Worm (Caenorhabditis elegans): Measurements from ENCODE around the gene T10B5.10.

T10B5.10 gene

ce11 chrV:1868025-1868424 lies 11.9 kb upstream of the T10B5.10 start:
- TF ChIP-seq ztf-11 (tag; optimal IDR thresholded peaks at IDR 0.05) (no peak), pqm-1 (tag; optimal IDR thresholded peaks at IDR 0.05) (no peak), ceh-9 (tag; optimal IDR thresholded peaks at IDR 0.05) (no peak), lin-39 (tag; optimal IDR thresholded peaks at IDR 0.05) (no peak), nhr-25 (tag; optimal IDR thresholded peaks at IDR 0.05) (no peak), nhr-11 (tag; optimal IDR thresholded peaks at IDR 0.05) (no peak)

ce11 chrV:1864997-1865396 lies 8.9 kb upstream of the T10B5.10 start:
- TF ChIP-seq nfya-1 (tag; optimal IDR thresholded peaks at IDR 0.05; ENCODE audit: insufficient read depth), result peak; percentile 99
- TF ChIP-seq ztf-4 (tag; optimal IDR thresholded peaks at IDR 0.05), result no peak

DNA sequence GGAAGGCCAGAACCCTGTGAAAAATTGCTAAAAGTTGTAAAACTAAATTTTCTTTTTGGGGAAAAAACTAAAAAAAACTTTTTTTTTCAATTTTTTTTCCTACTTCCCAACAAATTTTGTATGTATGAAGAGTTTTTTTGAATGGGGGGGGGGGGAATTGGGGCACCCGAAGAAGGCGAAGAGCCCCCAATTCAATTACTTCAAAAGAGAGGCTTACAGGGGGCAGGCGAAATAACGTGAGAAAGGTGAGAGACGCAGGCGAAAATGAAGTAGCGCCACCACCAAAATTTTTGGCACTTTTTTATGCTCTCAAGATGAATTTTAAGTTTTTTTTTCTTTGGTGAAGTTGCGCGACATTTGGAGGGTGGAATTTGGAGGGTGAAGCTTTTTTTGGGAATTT lies 6.9 kb upstream of the T10B5.10 start:
- TF ChIP-seq ceh-28 (tag; optimal IDR thresholded peaks at IDR 0.05) (no peak), ceh-82 (tag; optimal IDR thresholded peaks at IDR 0.05) (no peak), egl-5 (tag; optimal IDR thresholded peaks at IDR 0.05) (no peak), egl-27 (tag; optimal IDR thresholded peaks at IDR 0.05) (no peak), nhr-23 (tag; optimal IDR thresholded peaks at IDR 0.05) (no peak), zag-1 (tag; optimal IDR thresholded peaks at IDR 0.05) (no peak), elt-2 (tag; optimal IDR thresholded peaks at IDR 0.05) (no peak), lin-15B (tag; optimal IDR thresholded peaks at IDR 0.05) (no peak)

DNA sequence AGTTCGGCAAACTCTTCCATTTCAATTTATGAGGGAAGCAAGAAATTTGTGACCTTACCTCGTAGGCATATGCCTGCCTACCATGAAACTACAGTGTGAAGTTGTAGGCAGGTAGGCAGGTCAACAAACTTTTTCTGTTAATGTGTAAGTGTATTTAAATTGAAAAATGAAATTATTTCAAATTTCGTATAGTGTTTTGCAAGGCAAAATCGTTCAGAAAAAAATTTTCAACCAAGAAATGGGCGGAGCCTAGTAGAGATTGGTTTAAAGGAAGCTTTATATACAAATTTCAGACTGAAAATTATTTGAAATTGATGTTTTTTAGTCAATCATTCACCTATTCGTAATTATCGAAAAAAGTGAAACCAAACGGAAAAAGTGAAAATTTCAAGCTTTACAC lies 1.8 kb upstream of the T10B5.10 start:
- TF ChIP-seq egl-27 (tag; optimal IDR thresholded peaks at IDR 0.05), result no peak
- TF ChIP-seq ceh-82 (tag; optimal IDR thresholded peaks at IDR 0.05), result no peak
- no peak for TF ChIP-seq nhr-11 (tag; optimal IDR thresholded peaks at IDR 0.05)
- TF ChIP-seq lsy-12 (tag; optimal IDR thresholded peaks at IDR 0.05), result no peak
- TF ChIP-seq zag-1 (tag; optimal IDR thresholded peaks at IDR 0.05), result no peak
- TF ChIP-seq ceh-9 (tag; optimal IDR thresholded peaks at IDR 0.05), result no peak
- no peak for TF ChIP-seq R02D3.7 (tag; optimal IDR thresholded peaks at IDR 0.05)
- no peak for TF ChIP-seq fkh-2 (tag; optimal IDR thresholded peaks at IDR 0.05)
- no peak for TF ChIP-seq nhr-12 (tag; optimal IDR thresholded peaks at IDR 0.05)
- no peak for TF ChIP-seq nhr-67 (tag; optimal IDR thresholded peaks at IDR 0.05)
- TF ChIP-seq nhr-23 (tag; optimal IDR thresholded peaks at IDR 0.05), result no peak
- TF ChIP-seq ceh-28 (tag; optimal IDR thresholded peaks at IDR 0.05), result no peak
- no peak for TF ChIP-seq fkh-10 (GFP tag; optimal IDR thresholded peaks at IDR 0.05)
- TF ChIP-seq ceh-16 (tag; optimal IDR thresholded peaks at IDR 0.05), result no peak

DNA sequence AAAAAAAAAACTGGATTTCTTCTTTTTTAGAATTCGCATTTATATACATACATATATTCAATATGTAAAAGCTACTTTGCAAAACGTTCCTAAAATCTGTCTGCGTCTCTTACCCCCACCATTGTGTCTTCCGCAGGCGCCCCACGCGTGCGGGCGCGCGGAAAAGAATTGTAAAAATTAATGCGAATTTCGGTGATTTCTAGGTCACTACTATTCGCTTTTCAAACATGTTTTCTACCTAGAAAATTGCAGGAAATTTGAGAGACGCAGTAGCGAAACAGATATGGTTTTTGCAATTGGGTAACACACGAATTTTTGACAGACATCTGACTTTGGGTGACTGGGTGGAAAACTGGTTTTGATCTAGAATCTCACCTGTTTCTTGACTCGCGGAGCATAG lies 989 bp downstream of the T10B5.10 start:
- TF ChIP-seq nhr-12 (tag; optimal IDR thresholded peaks at IDR 0.05), result no peak
- TF ChIP-seq nhr-67 (tag; optimal IDR thresholded peaks at IDR 0.05), result no peak
- TF ChIP-seq pha-4 (tag; optimal IDR thresholded peaks at IDR 0.05), result no peak
- peak; percentile 3 for TF ChIP-seq lin-39 (tag; optimal IDR thresholded peaks at IDR 0.05)
- no peak for TF ChIP-seq lin-15B (tag; optimal IDR thresholded peaks at IDR 0.05)
- TF ChIP-seq fos-1 (tag; optimal IDR thresholded peaks at IDR 0.05), result no peak
- TF ChIP-seq nhr-23 (tag; optimal IDR thresholded peaks at IDR 0.05), result peak; percentile 90
- TF ChIP-seq nhr-237 (tag; optimal IDR thresholded peaks at IDR 0.05), result no peak
- no peak for TF ChIP-seq fkh-10 (GFP tag; optimal IDR thresholded peaks at IDR 0.05)
- TF ChIP-seq sea-2 (GFP tag; optimal IDR thresholded peaks at IDR 0.05), result no peak
- peak; percentile 52 for TF ChIP-seq nhr-25 (tag; optimal IDR thresholded peaks at IDR 0.05)
- no peak for TF ChIP-seq tbx-2 (tag; optimal IDR thresholded peaks at IDR 0.05)

DNA sequence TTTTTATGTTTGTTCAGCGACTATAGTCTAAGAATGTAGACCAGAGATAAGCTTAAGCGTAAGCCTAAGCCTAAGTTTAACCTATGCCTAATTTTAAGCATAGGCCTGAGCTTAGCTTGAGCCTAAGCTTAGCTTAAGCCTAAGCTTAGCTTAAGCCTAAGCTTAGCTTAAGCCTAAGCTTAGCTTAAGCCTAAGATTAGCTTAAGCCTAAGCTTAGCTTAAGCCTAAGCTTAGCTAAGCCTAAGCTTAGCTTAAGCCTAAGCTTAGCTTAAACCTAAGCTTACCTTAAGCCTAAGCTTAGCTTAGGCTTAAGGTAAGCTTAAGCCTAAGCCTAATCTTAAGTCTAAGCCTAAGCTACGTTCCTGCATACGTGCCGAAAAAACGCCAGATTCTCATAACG lies 7.5 kb downstream of the T10B5.10 start:
- TF ChIP-seq mdl-1 (tag; optimal IDR thresholded peaks at IDR 0.05) (no peak), nhr-23 (tag; optimal IDR thresholded peaks at IDR 0.05) (no peak), zag-1 (tag; optimal IDR thresholded peaks at IDR 0.05) (no peak), ztf-4 (tag; optimal IDR thresholded peaks at IDR 0.05) (no peak), hmg-11 (tag; optimal IDR thresholded peaks at IDR 0.05) (no peak), elt-1 (tag; optimal IDR thresholded peaks at IDR 0.05) (no peak), ztf-11 (tag; optimal IDR thresholded peaks at IDR 0.05) (no peak)

- no peak for TF ChIP-seq egl-5 (tag; optimal IDR thresholded peaks at IDR 0.05)
- TF ChIP-seq elt-3 (tag; optimal IDR thresholded peaks at IDR 0.05), result no peak
- TF ChIP-seq elt-2 (tag; optimal IDR thresholded peaks at IDR 0.05), result peak; percentile 78
- no peak for TF ChIP-seq mdl-1 (tag; optimal IDR thresholded peaks at IDR 0.05)
- no peak for TF ChIP-seq fos-1 (tag; optimal IDR thresholded peaks at IDR 0.05)
- no peak for TF ChIP-seq aly-2 (tag; optimal IDR thresholded peaks at IDR 0.05)
- TF ChIP-seq nhr-23 (tag; optimal IDR thresholded peaks at IDR 0.05), result no peak
- no peak for TF ChIP-seq nfya-1 (tag; optimal IDR thresholded peaks at IDR 0.05; ENCODE audit: insufficient read depth)
- no peak for TF ChIP-seq ceh-28 (tag; optimal IDR thresholded peaks at IDR 0.05)
- no peak for TF ChIP-seq pha-4 (tag; optimal IDR thresholded peaks at IDR 0.05)
- TF ChIP-seq pqm-1 (tag; optimal IDR thresholded peaks at IDR 0.05), result peak; percentile 46
- no peak for TF ChIP-seq unc-62 (GFP tag; optimal IDR thresholded peaks at IDR 0.05)
Measured at ce11 chrV:1845977-1846376, 10.1 kb downstream of the T10B5.10 start, which contains the start of gene T10B5.7. T10B5.7 (plus strand) TSS chrV:1846201.
